Worm (Caenorhabditis elegans) whole organism, L3 larva: ENCODE measurements around the gene Y25C1A.7.
A peak's percentile ranks its signal among the peaks of the same experiment; 100 is the strongest.
"Not testable (repeated sequence)": the region's sequence is repeated elsewhere in the genome, so short reads cannot be mapped to it uniquely, and the experiment has no call there.

Experiments
- R02D3.7 ChIP-seq: fragments of 150-350 bp; optimal IDR thresholded peaks from 2 replicates; lab custom pipeline; 2014; ENCODE audit warnings: missing biosample characterization, missing genetic modification characterization
- ZK546.5 ChIP-seq: sonication (generic microtip); optimal IDR thresholded peaks from 2 replicates; lab custom pipeline; 2017; ENCODE audit warnings: missing biosample characterization, missing genetic modification characterization
- aly-2 ChIP-seq: fragments of 150-350 bp; optimal IDR thresholded peaks from 2 replicates; lab custom pipeline; 2014; ENCODE audit warnings: missing biosample characterization, missing genetic modification characterization
- ama-1 ChIP-seq: fragments of 150-350 bp; optimal IDR thresholded peaks from 2 replicates; lab custom pipeline; 2018
- ceh-28 ChIP-seq: fragments of 150-350 bp; optimal IDR thresholded peaks from 2 replicates; lab custom pipeline; 2014; ENCODE audit warnings: missing biosample characterization, missing genetic modification reagents, missing genetic modification characterization
- ceh-82 ChIP-seq: fragments of 150-350 bp; optimal IDR thresholded peaks from 2 replicates; lab custom pipeline; 2014; ENCODE audit warnings: missing biosample characterization, missing genetic modification characterization
- ceh-9 ChIP-seq: sonication (generic microtip); optimal IDR thresholded peaks from 2 replicates; lab custom pipeline; 2018; ENCODE audit warnings: missing biosample characterization, missing genetic modification characterization
- daf-12 ChIP-seq: fragments of 150-350 bp; optimal IDR thresholded peaks from 2 replicates; lab custom pipeline; 2014; ENCODE audit warnings: missing biosample characterization, missing genetic modification reagents, missing genetic modification characterization
- egl-27 ChIP-seq: sonication (generic microtip); optimal IDR thresholded peaks from 4 replicates; lab custom pipeline; 2017; ENCODE audit warnings: missing biosample characterization, missing genetic modification reagents, missing genetic modification characterization
- elt-1 ChIP-seq: fragments of 150-350 bp; optimal IDR thresholded peaks from 2 replicates; lab custom pipeline; 2014; ENCODE audit warnings: missing biosample characterization, missing genetic modification characterization
- elt-2 ChIP-seq: sonication (generic microtip); optimal IDR thresholded peaks from 2 replicates; lab custom pipeline; 2016; ENCODE audit warnings: missing genetic modification reagents, mild to moderate bottlenecking, missing genetic modification characterization, missing compliant biosample characterization
- elt-3 ChIP-seq, 3 experiments: fragments of 150-350 bp in 1 of 3; sonication (generic microtip) in 2 of 3; optimal IDR thresholded peaks; 2 replicates in 2 of 3; 4 replicates in 1 of 3; lab custom pipeline; 2014 to 2017; ENCODE audit warnings: missing biosample characterization in 3 of 3, missing genetic modification characterization in 3 of 3
- eor-1 ChIP-seq, 2 experiments: fragments of 150-350 bp; optimal IDR thresholded peaks; 2 replicates each; lab custom pipeline; 2014 to 2018; ENCODE audit warnings: missing biosample characterization in 2 of 2, missing genetic modification characterization in 2 of 2
- fkh-10 ChIP-seq: sonication (generic microtip); optimal IDR thresholded peaks from 2 replicates; lab custom pipeline; 2017; ENCODE audit warnings: missing biosample characterization, missing genetic modification reagents, missing genetic modification characterization
- fkh-2 ChIP-seq: fragments of 150-350 bp; optimal IDR thresholded peaks from 2 replicates; lab custom pipeline; 2014; ENCODE audit warnings: missing biosample characterization, missing genetic modification reagents, missing genetic modification characterization
- fos-1 ChIP-seq: fragments of 150-350 bp; optimal IDR thresholded peaks from 2 replicates; lab custom pipeline; 2014; ENCODE audit warnings: missing biosample characterization, missing genetic modification characterization
- hmg-11 ChIP-seq: sonication (generic microtip); optimal IDR thresholded peaks from 2 replicates; lab custom pipeline; 2016; ENCODE audit warnings: missing genetic modification characterization, missing compliant biosample characterization
- jun-1 ChIP-seq: fragments of 150-350 bp; optimal IDR thresholded peaks from 2 replicates; lab custom pipeline; 2014; ENCODE audit warnings: missing biosample characterization, missing genetic modification reagents, missing genetic modification characterization
- lin-15B ChIP-seq: fragments of 150-350 bp; optimal IDR thresholded peaks from 2 replicates; lab custom pipeline; 2014; ENCODE audit warnings: missing biosample characterization, missing genetic modification characterization
- lsy-12 ChIP-seq: sonication (generic microtip); optimal IDR thresholded peaks from 2 replicates; lab custom pipeline; 2016; ENCODE audit warnings: mild to moderate bottlenecking, missing genetic modification characterization, missing compliant biosample characterization
- mml-1 ChIP-seq: fragments of 150-350 bp; sonication (generic microtip); optimal IDR thresholded peaks from 3 replicates; lab custom pipeline; 2014; ENCODE audit warnings: missing biosample characterization, missing genetic modification characterization
- nfya-1 ChIP-seq: sonication (generic microtip); optimal IDR thresholded peaks from 2 replicates; lab custom pipeline; 2017; ENCODE audit warnings: missing genetic modification characterization, mild to moderate bottlenecking, missing compliant biosample characterization, antibody characterized with exemption, moderate library complexity; ENCODE audit not compliant: insufficient read depth
- nhr-12 ChIP-seq: fragments of 150-350 bp; optimal IDR thresholded peaks from 2 replicates; lab custom pipeline; 2014; ENCODE audit warnings: missing biosample characterization, missing genetic modification characterization
- nhr-23 ChIP-seq: fragments of 150-350 bp; optimal IDR thresholded peaks from 2 replicates; lab custom pipeline; 2014; ENCODE audit warnings: missing biosample characterization, missing genetic modification reagents, missing genetic modification characterization
- nhr-237 ChIP-seq: fragments of 150-350 bp; optimal IDR thresholded peaks from 2 replicates; lab custom pipeline; 2014; ENCODE audit warnings: missing biosample characterization, missing genetic modification characterization
- nhr-25 ChIP-seq: sonication (generic microtip); optimal IDR thresholded peaks from 2 replicates; lab custom pipeline; 2017; ENCODE audit warnings: missing biosample characterization, missing genetic modification characterization
- nhr-67 ChIP-seq: fragments of 150-350 bp; optimal IDR thresholded peaks from 2 replicates; lab custom pipeline; 2014; ENCODE audit warnings: missing biosample characterization, missing genetic modification characterization
- nhr-76 ChIP-seq: fragments of 150-350 bp; sonication (generic microtip); optimal IDR thresholded peaks from 5 replicates; lab custom pipeline; 2014; ENCODE audit warnings: missing biosample characterization, missing genetic modification characterization
- pha-4 ChIP-seq: fragments of 150-350 bp; optimal IDR thresholded peaks from 2 replicates; lab custom pipeline; 2014; ENCODE audit warnings: missing biosample characterization, missing genetic modification reagents, missing genetic modification characterization
- sea-2 ChIP-seq: fragments of 150-350 bp; sonication (generic microtip); optimal IDR thresholded peaks from 4 replicates; lab custom pipeline; 2014; ENCODE audit warnings: missing biosample characterization, missing genetic modification reagents, missing genetic modification characterization
- skn-1 ChIP-seq: fragments of 150-350 bp; optimal IDR thresholded peaks from 2 replicates; lab custom pipeline; 2014; ENCODE audit warnings: missing biosample characterization, missing genetic modification characterization
- tbx-2 ChIP-seq: sonication (generic microtip); optimal IDR thresholded peaks from 2 replicates; lab custom pipeline; 2016; ENCODE audit warnings: mild to moderate bottlenecking, missing genetic modification characterization, missing compliant biosample characterization
- unc-39 ChIP-seq: sonication (generic microtip); optimal IDR thresholded peaks from 4 replicates; lab custom pipeline; 2017; ENCODE audit warnings: missing biosample characterization, missing genetic modification characterization
- unc-62 ChIP-seq: fragments of 150-350 bp; sonication (generic microtip); optimal IDR thresholded peaks from 4 replicates; lab custom pipeline; 2014; ENCODE audit warnings: missing biosample characterization, missing genetic modification reagents, missing genetic modification characterization
- zag-1 ChIP-seq: fragments of 150-350 bp; optimal IDR thresholded peaks from 2 replicates; lab custom pipeline; 2014; ENCODE audit warnings: missing biosample characterization, missing genetic modification characterization
- ztf-11 ChIP-seq: fragments of 150-350 bp; optimal IDR thresholded peaks from 2 replicates; lab custom pipeline; 2014; ENCODE audit warnings: missing biosample characterization, missing genetic modification characterization

The Y25C1A.7 gene

DNA sequence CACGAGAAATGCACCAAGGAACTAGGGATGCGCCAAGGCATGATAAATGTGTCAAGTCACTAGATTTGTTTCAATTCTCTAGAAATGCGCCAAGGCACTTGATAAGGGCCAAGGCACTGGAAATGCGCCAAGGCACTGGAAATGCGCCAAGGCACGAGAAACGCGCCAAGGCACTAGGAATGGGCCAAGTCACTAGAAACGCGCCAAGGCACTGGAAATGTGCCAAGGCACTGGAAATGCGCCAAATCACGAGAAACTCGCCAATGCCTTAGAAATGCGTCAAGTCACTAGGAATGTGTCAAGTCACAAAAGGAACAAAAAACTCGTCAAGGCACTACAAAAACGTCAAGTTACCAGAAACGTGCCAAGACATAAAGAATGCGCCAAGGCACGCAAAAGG lies 34.5 kb downstream of the Y25C1A.7 start:
- TF ChIP-seq nhr-12 (no peak), ama-1 (lab: Kevin White, UChicago) (no peak), nfya-1 (tag; lab: Kevin White, UChicago) (no peak), elt-2 (tag; lab: Kevin White, UChicago) (no peak), sea-2 (GFP tag; lab: Kevin White, UChicago) (no peak), ztf-11 (no peak), jun-1 (tag; lab: Kevin White, UChicago) (no peak), unc-62 (no peak), aly-2 (tag; lab: Kevin White, UChicago) (no peak), nhr-67 (no peak), pha-4 (tag; lab: Kevin White, UChicago) (no peak), skn-1 (tag; lab: Kevin White, UChicago) (no peak), lin-15B (tag; lab: Kevin White, UChicago) (no peak), ceh-9 (no peak), fkh-2 (no peak), ZK546.5 (no peak)

- TF ChIP-seq nhr-76, result no peak
- no peak for TF ChIP-seq skn-1 (tag; lab: Kevin White, UChicago)
- TF ChIP-seq unc-62, result no peak
- TF ChIP-seq fos-1 (tag; lab: Kevin White, UChicago), result no peak
- no peak for TF ChIP-seq ceh-9
- no peak for TF ChIP-seq lin-15B (tag; lab: Kevin White, UChicago)
- TF ChIP-seq R02D3.7 (tag; lab: Kevin White, UChicago), result no peak
- no peak for TF ChIP-seq elt-3 (tag; optimal IDR thresholded peaks at IDR 0.05; lab: Kevin White, UChicago)
- TF ChIP-seq pha-4 (tag; lab: Kevin White, UChicago), result no peak
- no peak for TF ChIP-seq ceh-82 (tag; lab: Kevin White, UChicago)
- TF ChIP-seq egl-27 (tag; lab: Kevin White, UChicago), result no peak
- no peak for TF ChIP-seq nhr-23 (tag; lab: Kevin White, UChicago)
- no peak for TF ChIP-seq zag-1
- TF ChIP-seq elt-2 (tag; lab: Kevin White, UChicago), result no peak
- no peak for TF ChIP-seq nhr-12
- no peak for TF ChIP-seq sea-2 (GFP tag; lab: Kevin White, UChicago)
- TF ChIP-seq nhr-237, result no peak
- TF ChIP-seq nfya-1 (tag; lab: Kevin White, UChicago), result no peak
- no peak for TF ChIP-seq jun-1 (tag; lab: Kevin White, UChicago)
- TF ChIP-seq, all 47 proteins: peak for 0
Observed at ce11 chrII:3034914-3035313, 35.9 kb downstream of the Y25C1A.7 start.

ce11 chrII:3032480-3032879 lies 38.4 kb downstream of the Y25C1A.7 start, which contains the start of gene B0454.6:
Gene B0454.6 (plus strand): TSS chrII:3032780.
- TF ChIP-seq ceh-9; ztf-11; R02D3.7 (tag; lab: Kevin White, UChicago): not testable (repeated sequence)

DNA sequence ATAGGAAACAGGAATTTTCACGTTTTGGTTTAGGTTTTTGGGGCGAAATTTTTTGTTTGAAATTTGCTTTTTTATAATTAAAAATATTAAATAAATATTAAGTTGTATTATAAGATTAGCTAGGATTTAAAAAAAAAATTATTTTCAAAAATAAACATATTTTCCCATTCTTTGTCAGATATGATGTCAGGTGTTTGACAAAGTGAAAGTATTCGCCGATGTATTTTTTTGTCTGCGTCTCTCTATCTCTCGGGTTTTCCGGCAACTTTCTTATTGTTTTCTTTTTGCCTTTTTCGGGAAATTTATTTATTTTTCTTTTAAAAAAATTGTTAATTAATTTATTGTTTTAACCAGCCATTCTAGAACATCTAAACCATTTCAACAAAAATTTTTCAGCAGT lies 40.4 kb downstream of the Y25C1A.7 start:
- no peak for TF ChIP-seq hmg-11 (tag; lab: Kevin White, UChicago)
- TF ChIP-seq mml-1, result no peak
- no peak for TF ChIP-seq ceh-82 (tag; lab: Kevin White, UChicago)
- TF ChIP-seq elt-1, result no peak
- TF ChIP-seq ceh-9, result no peak
- TF ChIP-seq nhr-23 (tag; lab: Kevin White, UChicago), result no peak
- no peak for TF ChIP-seq unc-39
- no peak for TF ChIP-seq lsy-12 (tag; lab: Kevin White, UChicago)
- no peak for TF ChIP-seq ceh-28
- TF ChIP-seq fos-1 (tag; lab: Kevin White, UChicago), result no peak
- TF ChIP-seq zag-1, result no peak
- no peak for TF ChIP-seq daf-12 (tag; lab: Kevin White, UChicago)
- TF ChIP-seq ama-1 (lab: Kevin White, UChicago), result no peak
- no peak for TF ChIP-seq tbx-2 (tag; lab: Kevin White, UChicago)
- no peak for TF ChIP-seq eor-1 (tag; optimal IDR thresholded peaks at IDR 0.05; lab: Kevin White, UChicago)
- TF ChIP-seq sea-2 (GFP tag; lab: Kevin White, UChicago), result no peak

- TF ChIP-seq jun-1 (tag; lab: Kevin White, UChicago), result no peak
- peak; percentile 43 for TF ChIP-seq nhr-25 (tag; lab: Kevin White, UChicago)
- no peak for TF ChIP-seq ceh-9
- TF ChIP-seq fkh-10, result no peak
Observed at ce11 chrII:3028264-3028663, 42.6 kb downstream of the Y25C1A.7 start.
